Worm (Caenorhabditis elegans) whole organism, L1 larva: Measurements from ENCODE around the gene C47E8.3.

Source experiments
- aha-1 ChIP-seq: fragments of 150-350 bp; optimal IDR thresholded peaks from 2 replicates; lab custom pipeline; 2014; ENCODE audit warnings: missing biosample characterization, missing genetic modification characterization
- alr-1 ChIP-seq: fragments of 200-800 bp; sonication (Bioruptor generic); optimal IDR thresholded peaks from 2 replicates; lab custom pipeline; 2018; ENCODE audit warnings: borderline replicate concordance, mild to moderate bottlenecking, missing genetic modification characterization, missing compliant biosample characterization
- aly-2 ChIP-seq: fragments of 150-350 bp; optimal IDR thresholded peaks from 2 replicates; lab custom pipeline; 2014; ENCODE audit warnings: missing biosample characterization, missing genetic modification characterization
- ama-1 ChIP-seq: fragments of 150-350 bp; optimal IDR thresholded peaks from 2 replicates; lab custom pipeline; 2014
- ceh-63 ChIP-seq: fragments of 200-800 bp; sonication (Bioruptor generic); optimal IDR thresholded peaks from 2 replicates; lab custom pipeline; 2018; ENCODE audit warnings: mild to moderate bottlenecking, missing genetic modification characterization, missing compliant biosample characterization
- ceh-8 ChIP-seq: fragments of 200-800 bp; sonication (Bioruptor generic); optimal IDR thresholded peaks from 2 replicates; lab custom pipeline; 2018; ENCODE audit warnings: mild to moderate bottlenecking, missing genetic modification characterization, moderate library complexity, missing compliant biosample characterization
- ceh-88 ChIP-seq: fragments of 200-800 bp; sonication (Bioruptor generic); IDR thresholded peaks from 2 replicates; pipeline ENCODE4 v1.3.6; 2022; ENCODE audit warnings: missing genetic modification characterization, missing compliant biosample characterization
- dsc-1 ChIP-seq: sonication (generic microtip); optimal IDR thresholded peaks from 2 replicates; lab custom pipeline; 2016; ENCODE audit warnings: mild to moderate bottlenecking, missing genetic modification characterization, missing compliant biosample characterization
- efl-1 ChIP-seq, 4 experiments: fragments of 150-350 bp; optimal IDR thresholded peaks in 3 of 4; peaks in 1 of 4; 1 replicate in 1 of 4; 2 replicates in 3 of 4; lab custom pipeline; 2014; ENCODE audit warnings: missing biosample characterization in 2 of 4, missing genetic modification characterization in 2 of 4, missing genetic modification reagents in 2 of 4
- egl-13 ChIP-seq: sonication (generic microtip); optimal IDR thresholded peaks from 2 replicates; lab custom pipeline; 2016; ENCODE audit warnings: missing genotype, missing genetic modification reagents, missing genetic modification characterization, missing compliant biosample characterization
- elt-2 ChIP-seq: sonication (generic microtip); optimal IDR thresholded peaks from 2 replicates; lab custom pipeline; 2016; ENCODE audit warnings: missing genetic modification characterization, mild to moderate bottlenecking, inconsistent platforms, missing compliant biosample characterization, missing genetic modification reagents
- elt-3 ChIP-seq, 6 experiments: fragments of 150-350 bp in 1 of 6; sonication (generic microtip); optimal IDR thresholded peaks; 2 replicates each; lab custom pipeline; 2017 to 2018; ENCODE audit warnings: missing biosample characterization in 6 of 6, missing genetic modification characterization in 6 of 6, inconsistent platforms in 1 of 6
- fkh-8 ChIP-seq: sonication (generic microtip); optimal IDR thresholded peaks from 2 replicates; lab custom pipeline; 2016; ENCODE audit warnings: mild to moderate bottlenecking, missing genetic modification characterization, missing compliant biosample characterization
- grh-1 ChIP-seq: fragments of 200-800 bp; sonication (Bioruptor generic); IDR thresholded peaks from 2 replicates; pipeline ENCODE4 v1.3.6; 2022; ENCODE audit warnings: missing genetic modification reagents, missing genetic modification characterization, missing compliant biosample characterization
- hlh-4 ChIP-seq: sonication (generic microtip); optimal IDR thresholded peaks from 2 replicates; lab custom pipeline; 2016; ENCODE audit warnings: mild to moderate bottlenecking, missing genetic modification characterization, missing compliant biosample characterization
- lin-14 ChIP-seq: fragments of 200-800 bp; sonication (Bioruptor generic); optimal IDR thresholded peaks from 2 replicates; lab custom pipeline; 2018; ENCODE audit warnings: mild to moderate bottlenecking, missing genetic modification characterization, moderate library complexity, missing compliant biosample characterization
- lir-3 ChIP-seq: sonication (generic microtip); optimal IDR thresholded peaks from 2 replicates; lab custom pipeline; 2016; ENCODE audit warnings: mild to moderate bottlenecking, missing genetic modification characterization, moderate library complexity, missing compliant biosample characterization; ENCODE audit not compliant: poor library complexity
- mdl-1 ChIP-seq, 2 experiments: fragments of 150-350 bp; optimal IDR thresholded peaks; 2 replicates each; lab custom pipeline; 2014 to 2017; ENCODE audit warnings: missing biosample characterization in 2 of 2, missing genetic modification characterization in 2 of 2, inconsistent platforms in 1 of 2
- mef-2 ChIP-seq: fragments of 150-350 bp; optimal IDR thresholded peaks from 2 replicates; lab custom pipeline; 2014; ENCODE audit warnings: missing biosample characterization, missing genetic modification characterization
- mep-1 ChIP-seq: fragments of 150-350 bp; optimal IDR thresholded peaks from 2 replicates; lab custom pipeline; 2014; ENCODE audit warnings: missing biosample characterization, missing genetic modification characterization
- nhr-20 ChIP-seq: sonication (generic microtip); optimal IDR thresholded peaks from 2 replicates; lab custom pipeline; 2016; ENCODE audit warnings: mild to moderate bottlenecking, missing genetic modification characterization, missing compliant biosample characterization
- nhr-237 ChIP-seq: fragments of 150-350 bp; optimal IDR thresholded peaks from 2 replicates; lab custom pipeline; 2014; ENCODE audit warnings: missing biosample characterization, missing genetic modification characterization
- nhr-28 ChIP-seq: fragments of 150-350 bp; optimal IDR thresholded peaks from 2 replicates; lab custom pipeline; 2014; ENCODE audit warnings: missing biosample characterization, missing genetic modification characterization
- nhr-76 ChIP-seq: sonication (generic microtip); optimal IDR thresholded peaks from 2 replicates; lab custom pipeline; 2017; ENCODE audit warnings: missing biosample characterization, missing genetic modification characterization
- nhr-84 ChIP-seq: sonication (generic microtip); optimal IDR thresholded peaks from 2 replicates; lab custom pipeline; 2017; ENCODE audit warnings: missing biosample characterization, missing genetic modification characterization
- nhr-85 ChIP-seq: sonication (generic microtip); peaks from one replicate; lab custom pipeline; 2016; ENCODE audit warnings: missing genetic modification characterization, inconsistent platforms, missing compliant biosample characterization
- nhr-90 ChIP-seq: sonication (generic microtip); optimal IDR thresholded peaks from 2 replicates; lab custom pipeline; 2016; ENCODE audit warnings: mild to moderate bottlenecking, missing genetic modification characterization, missing compliant biosample characterization; ENCODE audit not compliant: poor library complexity
- pag-3 ChIP-seq: sonication (generic microtip); optimal IDR thresholded peaks from 2 replicates; lab custom pipeline; 2017; ENCODE audit warnings: missing genetic modification characterization, mild to moderate bottlenecking, missing compliant biosample characterization, antibody characterized with exemption, borderline replicate concordance; ENCODE audit not compliant: insufficient read depth
- pax-3 ChIP-seq: fragments of 200-800 bp; sonication (Bioruptor generic); optimal IDR thresholded peaks from 2 replicates; lab custom pipeline; 2018; ENCODE audit warnings: mild to moderate bottlenecking, missing genetic modification characterization, moderate library complexity, missing compliant biosample characterization
- rnt-1 ChIP-seq: sonication (generic microtip); optimal IDR thresholded peaks from 2 replicates; lab custom pipeline; 2016; ENCODE audit warnings: mild to moderate bottlenecking, missing genetic modification characterization, moderate library complexity, missing compliant biosample characterization
- skn-1 ChIP-seq: fragments of 150-350 bp; optimal IDR thresholded peaks from 2 replicates; lab custom pipeline; 2014; ENCODE audit warnings: missing biosample characterization, missing genetic modification characterization
- sox-4 ChIP-seq: sonication (generic microtip); optimal IDR thresholded peaks from 2 replicates; lab custom pipeline; 2016; ENCODE audit warnings: missing genetic modification characterization, missing compliant biosample characterization
- unc-130 ChIP-seq: fragments of 150-350 bp; optimal IDR thresholded peaks from 2 replicates; lab custom pipeline; 2017; ENCODE audit warnings: missing biosample characterization, missing genetic modification characterization, inconsistent platforms
- zag-1 ChIP-seq: fragments of 150-350 bp; optimal IDR thresholded peaks from 2 replicates; lab custom pipeline; 2014; ENCODE audit warnings: missing biosample characterization, missing genetic modification characterization
- ztf-11 ChIP-seq, 2 experiments: sonication (generic microtip); optimal IDR thresholded peaks; 2 replicates each; lab custom pipeline; 2016 to 2017; ENCODE audit warnings: missing genetic modification characterization in 2 of 2, missing biosample characterization in 1 of 2, missing compliant biosample characterization in 1 of 2
- ztf-4 ChIP-seq: fragments of 150-350 bp; optimal IDR thresholded peaks from 2 replicates; lab custom pipeline; 2014; ENCODE audit warnings: missing biosample characterization, missing genetic modification characterization

The C47E8.3 gene

ce11 chrV:14685435-14686058, 5.4 kb downstream of the C47E8.3 start, which contains the start of gene C47E8.4 (continued):
- TF ChIP-seq elt-3 (tag; optimal IDR thresholded peaks at IDR 0.05; lab: Kevin White, UChicago) = peak in 4 of 6 experiments; percentile 12 to 99 (median 89)
- TF ChIP-seq lir-3 (tag; lab: Kevin White, UChicago) = peak; percentile 99
- TF ChIP-seq unc-130 (tag; lab: Kevin White, UChicago) = peak; percentile 97
- peak; percentile 94 for TF ChIP-seq aha-1 (tag; lab: Kevin White, UChicago)
- TF ChIP-seq rnt-1 (tag; lab: Kevin White, UChicago) = peak; percentile 99

DNA sequence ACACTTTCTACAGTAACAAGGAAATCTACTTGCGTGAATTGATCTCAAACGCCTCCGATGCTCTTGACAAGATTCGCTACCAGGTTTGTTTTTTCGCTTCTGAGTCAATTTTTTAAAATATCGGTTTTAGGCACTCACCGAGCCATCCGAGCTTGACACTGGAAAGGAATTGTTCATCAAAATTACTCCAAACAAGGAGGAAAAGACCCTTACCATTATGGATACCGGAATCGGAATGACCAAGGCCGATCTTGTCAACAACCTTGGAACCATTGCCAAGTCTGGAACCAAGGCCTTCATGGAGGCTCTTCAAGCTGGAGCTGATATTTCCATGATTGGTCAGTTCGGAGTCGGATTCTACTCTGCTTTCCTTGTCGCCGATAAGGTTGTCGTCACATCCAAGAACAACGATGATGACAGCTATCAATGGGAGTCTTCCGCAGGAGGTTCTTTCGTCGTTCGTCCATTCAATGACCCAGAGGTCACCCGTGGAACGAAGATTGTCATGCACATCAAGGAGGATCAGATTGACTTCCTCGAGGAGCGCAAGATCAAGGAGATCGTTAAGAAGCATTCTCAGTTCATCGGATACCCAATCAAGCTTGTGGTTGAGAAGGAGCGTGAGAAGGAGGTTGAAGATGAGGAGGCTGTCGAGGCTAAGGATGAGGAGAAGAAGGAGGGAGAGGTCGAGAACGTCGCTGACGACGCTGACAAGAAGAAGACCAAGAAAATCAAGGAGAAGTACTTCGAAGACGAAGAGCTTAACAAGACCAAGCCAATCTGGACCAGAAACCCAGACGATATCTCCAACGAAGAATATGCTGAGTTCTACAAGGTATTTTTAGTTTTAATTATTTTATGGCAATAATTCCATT, 6.4 kb downstream of the C47E8.3 start:
- TF ChIP-seq egl-13 (tag; lab: Kevin White, UChicago) (no peak), ztf-11 (tag; optimal IDR thresholded peaks at IDR 0.05; lab: Kevin White, UChicago) (peak in 1 of 2 experiments; percentile 18), skn-1 (tag; lab: Kevin White, UChicago) (peak; percentile 20), ama-1 (lab: Kevin White, UChicago) (peak; percentile 85), mep-1 (tag; lab: Kevin White, UChicago) (peak; percentile 26), nhr-84 (peak; percentile 70), ztf-4 (tag; lab: Kevin White, UChicago) (peak; percentile 18), nhr-237 (no peak), elt-2 (peak; percentile 3), ceh-8 (GFP tag; lab: Kevin White, UChicago) (no peak), alr-1 (peak; percentile 100), rnt-1 (tag; lab: Kevin White, UChicago) (peak; percentile 26), nhr-20 (tag; lab: Kevin White, UChicago) (no peak), pag-3 (tag; lab: Kevin White, UChicago) (no peak), lir-3 (tag; lab: Kevin White, UChicago) (no peak), lin-14 (GFP tag; lab: Kevin White, UChicago) (peak; percentile 5), efl-1 (optimal IDR thresholded peaks at IDR 0.05; lab: Kevin White, UChicago) (no peak), efl-1 (GFP tag; optimal IDR thresholded peaks at IDR 0.05 in 1 of 2; lab: Kevin White, UChicago) (peak in 1 of 2 experiments; percentile 11), nhr-85 (tag; lab: Kevin White, UChicago) (peak; percentile 50), sox-4 (tag; lab: Kevin White, UChicago) (no peak), ceh-63 (peak; percentile 50)
- TF ChIP-seq, all 84 proteins: peak for 13

- TF ChIP-seq skn-1 (tag; lab: Kevin White, UChicago) (peak; percentile 21), ama-1 (lab: Kevin White, UChicago) (peak; percentile 68), nhr-76 (tag; lab: Kevin White, UChicago) (no peak), rnt-1 (tag; lab: Kevin White, UChicago) (peak; percentile 1), ztf-11 (tag; optimal IDR thresholded peaks at IDR 0.05; lab: Kevin White, UChicago) (peak in 1 of 2 experiments; percentile 7), efl-1 (optimal IDR thresholded peaks at IDR 0.05; lab: Kevin White, UChicago) (no peak), efl-1 (GFP tag; optimal IDR thresholded peaks at IDR 0.05 in 1 of 2; lab: Kevin White, UChicago) (peak in 1 of 2 experiments; percentile 78), nhr-85 (tag; lab: Kevin White, UChicago) (peak; percentile 62), grh-1 (GFP tag; lab: Robert Waterston, UW) (no peak)
These were observed 7.2 kb downstream of the C47E8.3 start for ce11 chrV:14687106-14687964.

ce11 chrV:14688097-14688912, 8.2 kb downstream of the C47E8.3 start, which contains the start of gene C47E8.11:
Gene C47E8.11 (plus strand): TSS chrV:14688616.
- no peak for TF ChIP-seq zag-1
- no peak for TF ChIP-seq mdl-1 (tag; optimal IDR thresholded peaks at IDR 0.05; lab: Kevin White, UChicago)
- no peak for TF ChIP-seq fkh-8 (tag; lab: Kevin White, UChicago)
- TF ChIP-seq mef-2 (tag; lab: Kevin White, UChicago) = no peak
- TF ChIP-seq nhr-28 (tag; lab: Kevin White, UChicago) = no peak
- TF ChIP-seq ceh-8 (GFP tag; lab: Kevin White, UChicago) = peak; percentile 33
- TF ChIP-seq aha-1 (tag; lab: Kevin White, UChicago) = peak; percentile 20
- TF ChIP-seq pax-3 (tag; lab: Kevin White, UChicago) = peak; percentile 65
- no peak for TF ChIP-seq nhr-84
- no peak for TF ChIP-seq ceh-88 (GFP tag; lab: Robert Waterston, UW)
- peak; percentile 33 for TF ChIP-seq lin-14 (GFP tag; lab: Kevin White, UChicago)
- peak; percentile 38 for TF ChIP-seq dsc-1 (tag; lab: Kevin White, UChicago)
- peak; percentile 100 for TF ChIP-seq aly-2 (tag; lab: Kevin White, UChicago)
- peak; percentile 5 for TF ChIP-seq egl-13 (tag; lab: Kevin White, UChicago)
- TF ChIP-seq nhr-90 (tag; lab: Kevin White, UChicago) = peak; percentile 65
- no peak for TF ChIP-seq hlh-4
- TF ChIP-seq sox-4 (tag; lab: Kevin White, UChicago) = no peak
